Worm (Caenorhabditis elegans) whole organism, L1 larva: ENCODE results near the gene F57G9.3.
A peak's percentile ranks its signal among the peaks of the same experiment; 100 is the strongest.

Experiments
- Y116A8C.19 ChIP-seq: sonication (generic microtip); optimal IDR thresholded peaks from 2 replicates; lab custom pipeline; 2016; ENCODE audit warnings: missing compliant biosample characterization, missing genetic modification characterization, borderline replicate concordance
- aha-1 ChIP-seq: fragments of 150-350 bp; optimal IDR thresholded peaks from 2 replicates; lab custom pipeline; 2014; ENCODE audit warnings: missing biosample characterization, missing genetic modification characterization
- ama-1 ChIP-seq: fragments of 150-350 bp; optimal IDR thresholded peaks from 2 replicates; lab custom pipeline; 2014
- egl-13 ChIP-seq: sonication (generic microtip); optimal IDR thresholded peaks from 2 replicates; lab custom pipeline; 2016; ENCODE audit warnings: missing genotype, missing genetic modification reagents, missing genetic modification characterization, missing compliant biosample characterization
- egl-27 ChIP-seq, 2 experiments: fragments of 150-350 bp in 1 of 2; sonication (generic microtip); optimal IDR thresholded peaks; 3 replicates each; lab custom pipeline; 2017 to 2018; ENCODE audit warnings: missing biosample characterization in 2 of 2, missing genetic modification characterization in 2 of 2, missing genetic modification reagents in 2 of 2
- elt-3 ChIP-seq, 6 experiments: fragments of 150-350 bp in 1 of 6; sonication (generic microtip); optimal IDR thresholded peaks; 2 replicates each; lab custom pipeline; 2017 to 2018; ENCODE audit warnings: missing biosample characterization in 6 of 6, missing genetic modification characterization in 6 of 6, inconsistent platforms in 1 of 6
- lin-13 ChIP-seq: fragments of 150-350 bp; optimal IDR thresholded peaks from 2 replicates; lab custom pipeline; 2014; ENCODE audit warnings: missing biosample characterization, missing genetic modification reagents, missing genetic modification characterization
- lin-14 ChIP-seq: fragments of 200-800 bp; sonication (Bioruptor generic); optimal IDR thresholded peaks from 2 replicates; lab custom pipeline; 2018; ENCODE audit warnings: mild to moderate bottlenecking, missing genetic modification characterization, moderate library complexity, missing compliant biosample characterization
- mef-2 ChIP-seq: fragments of 150-350 bp; optimal IDR thresholded peaks from 2 replicates; lab custom pipeline; 2014; ENCODE audit warnings: missing biosample characterization, missing genetic modification characterization
- nhr-20 ChIP-seq: sonication (generic microtip); optimal IDR thresholded peaks from 2 replicates; lab custom pipeline; 2016; ENCODE audit warnings: mild to moderate bottlenecking, missing genetic modification characterization, missing compliant biosample characterization
- nhr-237 ChIP-seq: fragments of 150-350 bp; optimal IDR thresholded peaks from 2 replicates; lab custom pipeline; 2014; ENCODE audit warnings: missing biosample characterization, missing genetic modification characterization
- pqm-1 ChIP-seq: sonication (generic microtip); optimal IDR thresholded peaks from 3 replicates; lab custom pipeline; 2017; ENCODE audit warnings: missing biosample characterization, missing genetic modification characterization
- sup-37 ChIP-seq: fragments of 200-800 bp; sonication (Bioruptor generic); optimal IDR thresholded peaks from 2 replicates; lab custom pipeline; 2018; ENCODE audit warnings: mild to moderate bottlenecking, missing genetic modification characterization, missing compliant biosample characterization
- swsn-7 ChIP-seq: sonication (generic microtip); optimal IDR thresholded peaks from 2 replicates; lab custom pipeline; 2016; ENCODE audit warnings: missing genetic modification characterization, missing compliant biosample characterization
- tlp-1 ChIP-seq: fragments of 150-350 bp; optimal IDR thresholded peaks from 2 replicates; lab custom pipeline; 2014; ENCODE audit warnings: missing biosample characterization, missing genetic modification characterization
- unc-62 ChIP-seq: fragments of 150-350 bp; optimal IDR thresholded peaks from 2 replicates; lab custom pipeline; 2014; ENCODE audit warnings: missing biosample characterization, missing genetic modification reagents, missing genetic modification characterization
- unc-86 ChIP-seq: sonication (generic microtip); optimal IDR thresholded peaks from 2 replicates; lab custom pipeline; 2016; ENCODE audit warnings: missing genetic modification characterization, missing compliant biosample characterization

The F57G9.3 gene

ce11 chrII:12369202-12369601, 40.8 kb downstream of the F57G9.3 start:
- no peak for TF ChIP-seq unc-62 (GFP tag; lab: Kevin White, UChicago)
- no peak for TF ChIP-seq egl-13 (tag; lab: Kevin White, UChicago)
- peak; percentile 57 for TF ChIP-seq lin-14
- TF ChIP-seq, all 84 proteins: peak for 1

DNA sequence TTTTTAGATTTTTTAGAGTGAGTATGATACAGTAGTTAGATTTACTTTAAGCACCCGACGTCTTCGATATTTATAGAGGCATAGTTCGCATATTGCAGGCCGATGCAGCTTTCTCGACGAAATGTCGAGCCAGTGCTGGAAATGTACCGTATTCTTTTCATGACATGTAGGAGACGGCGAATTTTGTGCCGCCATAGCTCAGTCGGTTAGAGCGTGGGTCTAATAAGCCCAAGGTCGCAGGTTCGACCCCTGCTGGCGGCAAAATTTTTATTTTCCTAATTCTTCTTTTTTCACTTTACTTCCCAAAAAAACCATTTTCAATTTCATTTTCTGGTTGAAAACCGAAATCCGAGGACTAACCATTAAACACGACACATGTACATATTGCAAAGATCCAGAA, 47.7 kb downstream of the F57G9.3 start:
- TF ChIP-seq pqm-1 (tag; lab: Kevin White, UChicago) (no peak), Y116A8C.19 (no peak), unc-86 (tag; lab: Kevin White, UChicago) (no peak), aha-1 (tag; lab: Kevin White, UChicago) (no peak), mef-2 (tag; lab: Kevin White, UChicago) (no peak), sup-37 (GFP tag; lab: Kevin White, UChicago) (no peak), nhr-20 (tag; lab: Kevin White, UChicago) (no peak), swsn-7 (no peak), lin-13 (GFP tag; lab: Kevin White, UChicago) (no peak), nhr-237 (tag; lab: Kevin White, UChicago) (no peak), egl-27 (tag; optimal IDR thresholded peaks at IDR 0.05; lab: Kevin White, UChicago) (no peak), elt-3 (tag; optimal IDR thresholded peaks at IDR 0.05; lab: Kevin White, UChicago) (no peak), tlp-1 (tag; lab: Kevin White, UChicago) (no peak), ama-1 (lab: Kevin White, UChicago) (no peak)
